Worm (Caenorhabditis elegans) whole organism, mixed stage, embryonic: ENCODE results near the gene F55G1.1.

ENCODE experiments used
- M03D4.4 ChIP-seq: sonication (generic microtip); optimal IDR thresholded peaks from 2 replicates; lab custom pipeline; 2017; ENCODE audit warnings: mild to moderate bottlenecking, missing genetic modification characterization, missing compliant biosample characterization
- bed-3 ChIP-seq: fragments of 200-800 bp; sonication (Bioruptor generic); optimal IDR thresholded peaks from 3 replicates; lab custom pipeline; 2018; ENCODE audit warnings: mild to moderate bottlenecking, missing genetic modification characterization, moderate library complexity, missing compliant biosample characterization
- ceh-39 ChIP-seq: fragments of 150-350 bp; optimal IDR thresholded peaks from 2 replicates; lab custom pipeline; 2014; ENCODE audit warnings: missing biosample characterization, missing genetic modification characterization
- ceh-83 ChIP-seq: fragments of 200-800 bp; sonication (Bioruptor generic); optimal IDR thresholded peaks from 2 replicates; lab custom pipeline; 2018; ENCODE audit warnings: mild to moderate bottlenecking, missing genetic modification characterization, missing compliant biosample characterization
- ces-1 ChIP-seq: fragments of 150-350 bp; optimal IDR thresholded peaks from 2 replicates; lab custom pipeline; 2014; ENCODE audit warnings: missing biosample characterization, missing genetic modification reagents, missing genetic modification characterization
- cnd-1 ChIP-seq: fragments of 200-800 bp; sonication (Bioruptor generic); optimal IDR thresholded peaks from 2 replicates; lab custom pipeline; 2018; ENCODE audit warnings: mild to moderate bottlenecking, missing genetic modification characterization, missing compliant biosample characterization
- drap-1 ChIP-seq: fragments of 200-800 bp; sonication (Bioruptor generic); optimal IDR thresholded peaks from 3 replicates; lab custom pipeline; 2018; ENCODE audit warnings: mild to moderate bottlenecking, missing genetic modification characterization, missing compliant biosample characterization
- elt-1 ChIP-seq: sonication (generic microtip); optimal IDR thresholded peaks from 2 replicates; lab custom pipeline; 2017; ENCODE audit warnings: missing genetic modification characterization, mild to moderate bottlenecking, missing compliant biosample characterization, antibody characterized with exemption, moderate library complexity, borderline replicate concordance; ENCODE audit not compliant: insufficient read depth
- elt-3 ChIP-seq: fragments of 150-350 bp; optimal IDR thresholded peaks from 2 replicates; lab custom pipeline; 2014; ENCODE audit warnings: missing biosample characterization, missing genetic modification characterization
- ham-2 ChIP-seq: fragments of 200-800 bp; sonication (Bioruptor generic); optimal IDR thresholded peaks from 2 replicates; lab custom pipeline; 2018; ENCODE audit warnings: mild to moderate bottlenecking, missing genetic modification characterization, missing compliant biosample characterization
- lin-13 ChIP-seq: fragments of 150-350 bp; optimal IDR thresholded peaks from 2 replicates; lab custom pipeline; 2014; ENCODE audit warnings: missing biosample characterization, missing genetic modification characterization
- lin-32 ChIP-seq: fragments of 200-800 bp; sonication (Bioruptor generic); optimal IDR thresholded peaks from 2 replicates; lab custom pipeline; 2018; ENCODE audit warnings: mild to moderate bottlenecking, missing genetic modification characterization, missing compliant biosample characterization
- lsy-2 ChIP-seq: fragments of 150-350 bp; optimal IDR thresholded peaks from 2 replicates; lab custom pipeline; 2014; ENCODE audit warnings: missing biosample characterization, missing genetic modification characterization
- mab-5 ChIP-seq: fragments of 150-350 bp; optimal IDR thresholded peaks from 2 replicates; lab custom pipeline; 2014; ENCODE audit warnings: missing biosample characterization, missing genetic modification characterization
- mep-1 ChIP-seq: fragments of 150-350 bp; optimal IDR thresholded peaks from 2 replicates; lab custom pipeline; 2017; ENCODE audit warnings: missing biosample characterization, missing genetic modification reagents, missing genetic modification characterization, inconsistent platforms
- nhr-12 ChIP-seq: fragments of 150-350 bp; optimal IDR thresholded peaks from 2 replicates; lab custom pipeline; 2014; ENCODE audit warnings: missing biosample characterization, missing genetic modification characterization
- nhr-2 ChIP-seq: fragments of 150-350 bp; optimal IDR thresholded peaks from 2 replicates; lab custom pipeline; 2014; ENCODE audit warnings: missing biosample characterization, missing genetic modification characterization
- nhr-237 ChIP-seq: fragments of 150-350 bp; optimal IDR thresholded peaks from 2 replicates; lab custom pipeline; 2014; ENCODE audit warnings: missing biosample characterization, missing genetic modification characterization
- pha-4 ChIP-seq: fragments of 150-350 bp; optimal IDR thresholded peaks from 2 replicates; lab custom pipeline; 2018; ENCODE audit warnings: missing biosample characterization, missing genetic modification reagents, missing genetic modification characterization
- snpc-4 ChIP-seq: fragments of 150-350 bp; optimal IDR thresholded peaks from 2 replicates; lab custom pipeline; 2014; ENCODE audit warnings: missing biosample characterization, missing genetic modification characterization
- sptf-1 ChIP-seq: sonication (generic microtip); optimal IDR thresholded peaks from 2 replicates; lab custom pipeline; 2017; ENCODE audit warnings: mild to moderate bottlenecking, missing genetic modification characterization, moderate library complexity, missing compliant biosample characterization
- tbx-8 ChIP-seq: fragments of 200-800 bp; sonication (Bioruptor generic); optimal IDR thresholded peaks from 2 replicates; lab custom pipeline; 2018; ENCODE audit warnings: mild to moderate bottlenecking, missing genetic modification characterization, moderate library complexity, missing compliant biosample characterization
- unc-39 ChIP-seq: fragments of 150-350 bp; optimal IDR thresholded peaks from 2 replicates; lab custom pipeline; 2014; ENCODE audit warnings: missing biosample characterization, missing genetic modification characterization
- unc-62 ChIP-seq: fragments of 150-350 bp; optimal IDR thresholded peaks from 2 replicates; lab custom pipeline; 2014; ENCODE audit warnings: missing biosample characterization, missing genetic modification reagents, missing genetic modification characterization
- zip-8 ChIP-seq: fragments of 150-350 bp; optimal IDR thresholded peaks from 2 replicates; lab custom pipeline; 2014; ENCODE audit warnings: missing biosample characterization, missing genetic modification characterization
- ztf-11 ChIP-seq: fragments of 150-350 bp; optimal IDR thresholded peaks from 2 replicates; lab custom pipeline; 2014; ENCODE audit warnings: missing biosample characterization, missing genetic modification characterization

The F55G1.1 gene

DNA sequence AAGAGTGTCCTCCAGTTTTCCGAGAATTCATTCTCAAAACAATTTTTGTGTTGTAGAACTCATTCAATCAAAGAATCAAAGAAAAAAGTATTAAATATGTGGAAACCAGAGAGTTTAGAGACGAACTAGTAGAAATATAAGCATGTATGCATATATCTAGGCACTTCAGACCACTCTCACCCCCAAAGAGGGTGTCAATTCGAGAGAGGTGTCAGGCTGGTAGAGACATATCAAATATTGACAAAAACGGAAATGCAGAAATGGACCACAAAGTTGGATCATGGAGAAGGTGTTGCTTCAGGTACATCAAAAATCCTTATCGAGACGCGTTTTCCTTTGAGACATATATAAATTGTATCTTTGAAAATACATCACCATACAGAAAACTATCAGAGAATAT, 32.2 kb downstream of the F55G1.1 start:
- TF ChIP-seq unc-62 (no peak), ceh-39 (tag; lab: Kevin White, UChicago) (no peak), ceh-83 (GFP tag; lab: Kevin White, UChicago) (no peak), lin-13 (tag; lab: Kevin White, UChicago) (no peak), nhr-237 (no peak), tbx-8 (GFP tag; lab: Kevin White, UChicago) (no peak), pha-4 (tag; lab: Kevin White, UChicago) (peak; percentile 51), sptf-1 (tag; lab: Kevin White, UChicago) (no peak)

DNA sequence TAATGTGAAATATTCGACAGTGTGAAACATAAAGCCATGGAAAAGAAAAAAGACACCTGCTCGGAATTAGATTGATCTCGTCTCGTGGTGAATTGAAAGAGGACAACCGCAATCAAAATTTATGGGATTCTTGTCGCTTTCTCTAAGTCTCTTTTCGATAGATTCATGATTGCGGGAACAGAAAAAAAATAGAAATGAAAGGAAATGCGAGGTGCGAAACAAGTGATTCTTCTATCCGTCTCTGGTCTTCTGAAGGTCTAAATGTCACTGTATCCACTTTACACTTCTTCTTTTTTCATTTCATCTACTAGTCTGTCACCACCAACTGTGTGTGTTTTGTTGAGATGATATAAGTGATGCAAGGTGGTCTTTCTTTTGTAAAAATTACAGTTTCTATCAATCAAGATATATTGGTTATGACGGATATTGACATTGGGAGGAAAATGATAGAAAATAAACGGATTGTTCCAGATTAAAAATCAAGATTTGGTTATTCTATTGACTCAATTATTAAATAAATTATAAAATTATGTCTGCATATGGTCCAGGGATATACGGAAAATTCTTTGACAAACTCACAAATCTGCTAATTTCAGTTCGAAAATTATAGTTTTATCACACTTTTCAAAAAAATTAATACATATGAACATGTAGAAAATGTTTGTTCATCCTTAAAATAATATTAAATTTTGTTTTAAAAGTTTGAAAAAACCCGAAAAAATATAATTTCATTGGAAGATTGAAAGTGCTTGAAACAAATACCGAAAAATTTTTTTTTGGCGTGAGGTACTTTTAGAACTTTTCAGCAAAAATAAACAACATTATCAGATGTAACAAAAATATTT, 38.9 kb downstream of the F55G1.1 start:
- no peak for TF ChIP-seq cnd-1
- TF ChIP-seq tbx-8 (GFP tag; lab: Kevin White, UChicago) = no peak
- TF ChIP-seq mab-5 (tag; lab: Kevin White, UChicago) = no peak
- TF ChIP-seq M03D4.4 (tag; lab: Kevin White, UChicago) = no peak
- TF ChIP-seq nhr-2 = no peak
- TF ChIP-seq mep-1 (tag; lab: Kevin White, UChicago) = no peak
- no peak for TF ChIP-seq bed-3
- no peak for TF ChIP-seq ztf-11 (tag; lab: Kevin White, UChicago)
- TF ChIP-seq nhr-12 (tag; lab: Kevin White, UChicago) = no peak
- no peak for TF ChIP-seq unc-62
- no peak for TF ChIP-seq ces-1 (GFP tag; lab: Kevin White, UChicago)
- no peak for TF ChIP-seq ham-2
- no peak for TF ChIP-seq elt-1 (tag; lab: Kevin White, UChicago)
- TF ChIP-seq zip-8 = no peak
- no peak for TF ChIP-seq ceh-83 (GFP tag; lab: Kevin White, UChicago)
- no peak for TF ChIP-seq snpc-4
- no peak for TF ChIP-seq nhr-237

DNA sequence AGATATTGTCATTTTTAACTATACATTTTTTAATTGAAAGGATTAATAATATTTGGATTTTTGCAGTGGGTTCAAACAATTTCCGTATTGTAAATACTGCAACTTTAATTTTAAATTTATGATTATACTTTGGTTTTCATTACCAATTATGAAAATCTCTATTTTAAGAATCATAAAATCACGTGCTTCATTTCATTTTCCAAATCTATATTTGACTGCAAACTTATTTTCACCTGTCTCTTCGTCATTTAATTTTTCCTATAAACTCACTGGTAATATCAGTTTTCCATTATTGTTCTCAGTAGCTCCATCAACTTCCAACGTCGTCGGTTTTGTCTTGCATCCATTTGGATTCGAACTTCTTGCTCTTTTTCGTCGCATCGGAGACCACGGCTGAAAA, 40.8 kb downstream of the F55G1.1 start, which contains the start of gene R05G6.1:
Gene R05G6.1, plus strand, starts transcription at position 301 of the 400 bp plus-strand sequence.
- TF ChIP-seq nhr-2 (no peak), lin-32 (GFP tag; lab: Kevin White, UChicago) (no peak), unc-39 (tag; lab: Kevin White, UChicago) (no peak)

DNA sequence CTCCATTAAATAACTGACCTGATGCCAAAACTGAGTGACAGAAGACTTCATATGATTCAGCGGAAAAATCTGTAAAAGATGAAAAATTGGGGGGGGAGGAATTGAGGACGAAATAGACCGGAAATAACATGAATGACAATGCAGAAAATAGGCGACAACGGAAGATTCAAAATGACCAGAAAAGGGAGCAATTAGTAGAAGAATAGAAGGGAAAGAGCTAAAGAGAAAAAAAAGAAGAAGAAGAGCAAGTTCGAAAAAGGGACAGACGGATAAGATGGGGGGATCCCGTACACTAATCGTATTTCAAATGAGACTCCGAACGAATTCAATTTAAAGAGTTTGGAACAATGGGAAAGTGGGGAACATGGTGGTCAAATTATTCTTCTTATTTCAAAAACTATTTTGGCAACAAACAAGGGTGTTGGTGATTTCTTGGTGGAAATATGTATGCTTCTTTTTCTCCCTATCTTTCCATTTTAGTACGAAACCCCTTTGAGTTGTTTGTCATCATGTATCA, 51.0 kb downstream of the F55G1.1 start, which contains the start of gene R05G6.10:
Gene R05G6.10, minus strand, starts transcription at position 51 of the 517 bp plus-strand sequence.
- TF ChIP-seq ztf-11 (tag; lab: Kevin White, UChicago) (no peak), elt-1 (tag; lab: Kevin White, UChicago) (no peak), drap-1 (GFP tag; lab: Kevin White, UChicago) (no peak), ham-2 (no peak), tbx-8 (GFP tag; lab: Kevin White, UChicago) (no peak), elt-3 (no peak), lsy-2 (tag; lab: Kevin White, UChicago) (no peak), ces-1 (GFP tag; lab: Kevin White, UChicago) (peak; percentile 95)
